Worm (Caenorhabditis elegans) whole organism, L4 larva: ENCODE results near the gene daf-10.

ENCODE experiments used
- ces-1 ChIP-seq: fragments of 150-350 bp; sonication (generic microtip); optimal IDR thresholded peaks from 4 replicates; lab custom pipeline; 2014; ENCODE audit warnings: missing biosample characterization, missing genetic modification reagents, missing genetic modification characterization
- jun-1 ChIP-seq: fragments of 150-350 bp; optimal IDR thresholded peaks from 2 replicates; lab custom pipeline; 2014; ENCODE audit warnings: missing biosample characterization, missing genetic modification reagents, missing genetic modification characterization
- lim-7 ChIP-seq: fragments of 200-800 bp; sonication (Bioruptor generic); IDR thresholded peaks from 2 replicates; pipeline ENCODE4 v1.3.6; 2022; ENCODE audit warnings: missing genetic modification characterization, missing compliant biosample characterization
- mep-1 ChIP-seq: fragments of 150-350 bp; sonication (generic microtip); optimal IDR thresholded peaks from 3 replicates; lab custom pipeline; 2014; ENCODE audit warnings: missing biosample characterization, missing genetic modification characterization
- nhr-25 ChIP-seq: sonication (generic microtip); optimal IDR thresholded peaks from 2 replicates; lab custom pipeline; 2017; ENCODE audit warnings: missing genetic modification characterization, mild to moderate bottlenecking, missing compliant biosample characterization, antibody characterized with exemption, moderate library complexity, borderline replicate concordance; ENCODE audit not compliant: insufficient read depth
- nhr-28 ChIP-seq: fragments of 150-350 bp; optimal IDR thresholded peaks from 2 replicates; lab custom pipeline; 2014; ENCODE audit warnings: missing biosample characterization, missing genetic modification characterization
- pqm-1 ChIP-seq: sonication (generic microtip); optimal IDR thresholded peaks from 2 replicates; lab custom pipeline; 2017; ENCODE audit warnings: missing biosample characterization, missing genetic modification characterization
- snpc-4 ChIP-seq: fragments of 150-350 bp; optimal IDR thresholded peaks from 2 replicates; lab custom pipeline; 2014; ENCODE audit warnings: missing biosample characterization, missing genetic modification characterization

ce11 chrIV:9146111-9146510 is at the start of gene daf-10:
- TF ChIP-seq lim-7: no peak
- no peak for TF ChIP-seq nhr-28
- TF ChIP-seq snpc-4 (tag; lab: Kevin White, UChicago): no peak
- TF ChIP-seq jun-1 (tag; lab: Kevin White, UChicago): no peak
- no peak for TF ChIP-seq ces-1 (GFP tag; lab: Kevin White, UChicago)
- no peak for TF ChIP-seq mep-1 (tag; lab: Kevin White, UChicago)
- no peak for TF ChIP-seq nhr-25
- TF ChIP-seq pqm-1 (tag; lab: Kevin White, UChicago): no peak
